Worm (Caenorhabditis elegans): ENCODE data around the gene aakg-1.

aakg-1 gene

DNA sequence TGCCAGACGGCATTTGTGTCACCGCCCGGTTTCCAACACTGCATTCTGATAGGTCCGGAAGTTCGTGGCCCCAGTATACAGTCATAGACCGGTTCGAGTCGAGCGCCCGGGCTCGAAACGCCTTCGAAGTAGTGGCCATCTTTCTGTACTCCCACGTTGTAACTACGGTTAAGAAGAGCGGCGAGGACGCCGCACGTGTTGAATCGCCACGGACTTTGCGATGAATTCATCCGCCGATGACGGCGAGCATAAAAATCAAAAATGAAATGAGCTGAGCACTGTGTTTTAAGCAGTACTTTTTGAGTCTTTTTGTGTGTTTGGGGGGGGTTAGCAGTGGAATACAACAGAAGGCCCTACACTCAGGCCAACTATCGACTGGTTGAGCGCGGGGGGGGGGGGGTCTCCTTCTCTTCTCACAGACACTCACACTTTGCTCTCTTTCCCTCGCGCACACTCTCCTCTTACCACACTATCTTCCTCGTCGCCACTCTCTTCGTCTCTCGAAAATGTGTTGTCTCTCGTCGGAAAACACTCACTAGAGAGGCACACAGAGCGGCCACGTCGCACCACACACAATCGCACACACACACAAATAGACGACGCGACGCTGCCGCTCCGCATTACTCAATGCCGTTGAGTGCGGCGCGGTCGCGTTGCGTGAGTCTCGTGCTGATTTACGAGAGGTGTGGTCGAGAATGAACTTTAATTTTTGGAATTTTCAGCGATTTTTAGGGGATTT is 33.2 kb upstream of the aakg-1 start, which contains the start of gene epc-1 (continued):
- TF ChIP-seq egl-27 (tag; optimal IDR thresholded peaks at IDR 0.05) (peak in 1 of 2 experiments; percentile 45), pag-3 (tag; optimal IDR thresholded peaks at IDR 0.05; ENCODE audit: borderline replicate concordance, insufficient read depth) (no peak), C04F5.9 (tag; optimal IDR thresholded peaks at IDR 0.05) (peak; percentile 12), ceh-88 (GFP tag; IDR thresholded peaks at IDR 0.05) (0 out of 2 replicates have a peak, but pooled peaks have one; percentile 75), unc-98 (GFP tag; IDR thresholded peaks at IDR 0.05) (no peak; the same call in 1 of the 2 replicates), tbx-2 (tag; optimal IDR thresholded peaks at IDR 0.05) (peak; percentile 96), ceh-63 (GFP tag; optimal IDR thresholded peaks at IDR 0.05) (no peak), irx-1 (tag; optimal IDR thresholded peaks at IDR 0.05) (peak; percentile 79), nhr-76 (tag; optimal IDR thresholded peaks at IDR 0.05) (peak; percentile 2), lin-35 (GFP tag; optimal IDR thresholded peaks at IDR 0.05) (peak; percentile 81 to 87), lin-13 (GFP tag; optimal IDR thresholded peaks at IDR 0.05) (peak; percentile 91), sup-37 (GFP tag; optimal IDR thresholded peaks at IDR 0.05) (peak; percentile 42), swsn-7 (tag; optimal IDR thresholded peaks at IDR 0.05) (peak; percentile 97), mep-1 (tag; optimal IDR thresholded peaks at IDR 0.05) (peak; percentile 90), nhr-47 (tag; optimal IDR thresholded peaks at IDR 0.05) (peak; percentile 94), mef-2 (tag; optimal IDR thresholded peaks at IDR 0.05) (peak; percentile 78), nhr-85 (tag) (peak; percentile 96), efl-1 (optimal IDR thresholded peaks at IDR 0.05) (peak; percentile 87 to 94), efl-1 (GFP tag; optimal IDR thresholded peaks at IDR 0.05 in 1 of 2) (peak; percentile 68 to 96), lin-15B (tag; optimal IDR thresholded peaks at IDR 0.05) (peak; percentile 72), elt-2 (tag; optimal IDR thresholded peaks at IDR 0.05) (peak; percentile 64), rnt-1 (tag; optimal IDR thresholded peaks at IDR 0.05) (peak; percentile 83), nhr-90 (tag; optimal IDR thresholded peaks at IDR 0.05; ENCODE audit: poor library complexity) (peak; percentile 86), ces-1 (GFP tag; optimal IDR thresholded peaks at IDR 0.05) (no peak), pqm-1 (tag; optimal IDR thresholded peaks at IDR 0.05) (peak; percentile 5), dsc-1 (tag; optimal IDR thresholded peaks at IDR 0.05) (peak; percentile 89), C34B4.2 (tag; optimal IDR thresholded peaks at IDR 0.05) (no peak), lir-3 (tag; optimal IDR thresholded peaks at IDR 0.05; ENCODE audit: poor library complexity) (peak; percentile 69), zag-1 (tag; optimal IDR thresholded peaks at IDR 0.05) (no peak), F16B12.6 (tag; optimal IDR thresholded peaks at IDR 0.05) (peak; percentile 43), sox-4 (tag; optimal IDR thresholded peaks at IDR 0.05) (peak; percentile 44), hlh-17 (GFP tag; optimal IDR thresholded peaks at IDR 0.05; ENCODE audit: borderline replicate concordance) (no peak), unc-86 (tag; optimal IDR thresholded peaks at IDR 0.05) (peak; percentile 96), ceh-8 (GFP tag; optimal IDR thresholded peaks at IDR 0.05) (peak; percentile 91), unc-62 (GFP tag; optimal IDR thresholded peaks at IDR 0.05) (no peak), mab-9 (GFP tag; IDR thresholded peaks at IDR 0.05) (peak; percentile 65; the same call in 1 of the 2 replicates), elt-3 (tag; optimal IDR thresholded peaks at IDR 0.05) (peak in 3 of 6 experiments; percentile 51 to 77 (median 73)), isw-1 (GFP tag; IDR thresholded peaks at IDR 0.05) (peak; percentile 90), aly-2 (tag; optimal IDR thresholded peaks at IDR 0.05) (no peak), blmp-1 (tag; optimal IDR thresholded peaks at IDR 0.05) (peak; percentile 51), sptf-1 (tag; optimal IDR thresholded peaks at IDR 0.05) (no peak), fkh-4 (tag; optimal IDR thresholded peaks at IDR 0.05; ENCODE audit: borderline replicate concordance) (no peak), vab-15 (tag; optimal IDR thresholded peaks at IDR 0.05) (no peak), grh-1 (GFP tag; IDR thresholded peaks at IDR 0.05) (peak; percentile 86), snu-23 (GFP tag; optimal IDR thresholded peaks at IDR 0.05) (peak; percentile 98)

Data from whole organism, L1 larva.